Worm (Caenorhabditis elegans) whole organism, L3 larva: ENCODE data around the gene pud-3.

Experiments
- ama-1 ChIP-seq: fragments of 150-350 bp; optimal IDR thresholded peaks from 2 replicates; lab custom pipeline; 2018
- egl-27 ChIP-seq: sonication (generic microtip); optimal IDR thresholded peaks from 4 replicates; lab custom pipeline; 2017; ENCODE audit warnings: missing biosample characterization, missing genetic modification reagents, missing genetic modification characterization
- fkh-10 ChIP-seq: sonication (generic microtip); optimal IDR thresholded peaks from 2 replicates; lab custom pipeline; 2017; ENCODE audit warnings: missing biosample characterization, missing genetic modification reagents, missing genetic modification characterization
- nhr-237 ChIP-seq: fragments of 150-350 bp; optimal IDR thresholded peaks from 2 replicates; lab custom pipeline; 2014; ENCODE audit warnings: missing biosample characterization, missing genetic modification characterization
- unc-39 ChIP-seq: sonication (generic microtip); optimal IDR thresholded peaks from 4 replicates; lab custom pipeline; 2017; ENCODE audit warnings: missing biosample characterization, missing genetic modification characterization

DNA sequence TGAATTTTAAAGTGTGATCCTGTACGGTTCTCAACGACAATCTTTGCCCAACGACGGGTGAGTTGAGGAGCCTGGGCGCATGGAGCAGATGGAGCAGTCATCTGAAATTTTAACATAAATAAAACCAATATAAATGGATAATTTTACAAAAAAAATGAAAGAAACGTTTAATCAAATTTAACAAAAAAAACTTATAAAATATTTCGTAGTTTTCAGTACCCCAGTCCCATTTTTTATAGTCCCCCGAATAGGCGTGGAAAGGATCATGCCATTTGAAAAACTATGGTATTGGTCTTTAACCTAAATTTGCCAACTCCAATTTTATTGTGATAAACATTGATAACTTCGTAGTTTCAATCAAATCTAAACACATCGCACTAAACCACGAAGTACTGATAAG, at the start of gene pud-3:
- TF ChIP-seq fkh-10 (GFP tag; lab: Kevin White, UChicago) (no peak), nhr-237 (tag; lab: Kevin White, UChicago) (no peak), unc-39 (tag; lab: Kevin White, UChicago) (no peak), egl-27 (no peak), ama-1 (lab: Kevin White, UChicago) (no peak)
